Worm (Caenorhabditis elegans) whole organism, L3 larva: ENCODE results near the gene ced-13.

Experiments used
- R02D3.7 ChIP-seq: fragments of 150-350 bp; optimal IDR thresholded peaks from 2 replicates; lab custom pipeline; 2014; ENCODE audit warnings: missing biosample characterization, missing genetic modification characterization
- ZK546.5 ChIP-seq: sonication (generic microtip); optimal IDR thresholded peaks from 2 replicates; lab custom pipeline; 2017; ENCODE audit warnings: missing biosample characterization, missing genetic modification characterization
- aly-2 ChIP-seq: fragments of 150-350 bp; optimal IDR thresholded peaks from 2 replicates; lab custom pipeline; 2014; ENCODE audit warnings: missing biosample characterization, missing genetic modification characterization
- ama-1 ChIP-seq: fragments of 150-350 bp; optimal IDR thresholded peaks from 2 replicates; lab custom pipeline; 2018
- ceh-16 ChIP-seq: sonication (generic microtip); optimal IDR thresholded peaks from 2 replicates; lab custom pipeline; 2017; ENCODE audit warnings: missing biosample characterization, missing genetic modification characterization
- ceh-28 ChIP-seq: fragments of 150-350 bp; optimal IDR thresholded peaks from 2 replicates; lab custom pipeline; 2014; ENCODE audit warnings: missing biosample characterization, missing genetic modification reagents, missing genetic modification characterization
- ceh-82 ChIP-seq: fragments of 150-350 bp; optimal IDR thresholded peaks from 2 replicates; lab custom pipeline; 2014; ENCODE audit warnings: missing biosample characterization, missing genetic modification characterization
- daf-12 ChIP-seq: fragments of 150-350 bp; optimal IDR thresholded peaks from 2 replicates; lab custom pipeline; 2014; ENCODE audit warnings: missing biosample characterization, missing genetic modification reagents, missing genetic modification characterization
- egl-27 ChIP-seq: sonication (generic microtip); optimal IDR thresholded peaks from 4 replicates; lab custom pipeline; 2017; ENCODE audit warnings: missing biosample characterization, missing genetic modification reagents, missing genetic modification characterization
- egl-5 ChIP-seq: fragments of 150-350 bp; optimal IDR thresholded peaks from 2 replicates; lab custom pipeline; 2017; ENCODE audit warnings: missing biosample characterization, missing genetic modification reagents, missing genetic modification characterization, inconsistent platforms
- elt-1 ChIP-seq: fragments of 150-350 bp; optimal IDR thresholded peaks from 2 replicates; lab custom pipeline; 2014; ENCODE audit warnings: missing biosample characterization, missing genetic modification characterization
- elt-2 ChIP-seq: sonication (generic microtip); optimal IDR thresholded peaks from 2 replicates; lab custom pipeline; 2016; ENCODE audit warnings: missing genetic modification reagents, mild to moderate bottlenecking, missing genetic modification characterization, missing compliant biosample characterization
- elt-3 ChIP-seq, 3 experiments: fragments of 150-350 bp in 1 of 3; sonication (generic microtip) in 2 of 3; optimal IDR thresholded peaks; 2 replicates in 2 of 3; 4 replicates in 1 of 3; lab custom pipeline; 2014 to 2017; ENCODE audit warnings: missing biosample characterization in 3 of 3, missing genetic modification characterization in 3 of 3
- fkh-2 ChIP-seq: fragments of 150-350 bp; optimal IDR thresholded peaks from 2 replicates; lab custom pipeline; 2014; ENCODE audit warnings: missing biosample characterization, missing genetic modification reagents, missing genetic modification characterization
- fos-1 ChIP-seq: fragments of 150-350 bp; optimal IDR thresholded peaks from 2 replicates; lab custom pipeline; 2014; ENCODE audit warnings: missing biosample characterization, missing genetic modification characterization
- hmg-11 ChIP-seq: sonication (generic microtip); optimal IDR thresholded peaks from 2 replicates; lab custom pipeline; 2016; ENCODE audit warnings: missing genetic modification characterization, missing compliant biosample characterization
- jun-1 ChIP-seq: fragments of 150-350 bp; optimal IDR thresholded peaks from 2 replicates; lab custom pipeline; 2014; ENCODE audit warnings: missing biosample characterization, missing genetic modification reagents, missing genetic modification characterization
- lin-15B ChIP-seq: fragments of 150-350 bp; optimal IDR thresholded peaks from 2 replicates; lab custom pipeline; 2014; ENCODE audit warnings: missing biosample characterization, missing genetic modification characterization
- lin-39 ChIP-seq: fragments of 150-350 bp; optimal IDR thresholded peaks from 2 replicates; lab custom pipeline; 2018; ENCODE audit warnings: missing biosample characterization, missing genetic modification reagents, missing genetic modification characterization
- lsy-12 ChIP-seq: sonication (generic microtip); optimal IDR thresholded peaks from 2 replicates; lab custom pipeline; 2016; ENCODE audit warnings: mild to moderate bottlenecking, missing genetic modification characterization, missing compliant biosample characterization
- mml-1 ChIP-seq: fragments of 150-350 bp; sonication (generic microtip); optimal IDR thresholded peaks from 3 replicates; lab custom pipeline; 2014; ENCODE audit warnings: missing biosample characterization, missing genetic modification characterization
- nfya-1 ChIP-seq: sonication (generic microtip); optimal IDR thresholded peaks from 2 replicates; lab custom pipeline; 2017; ENCODE audit warnings: missing genetic modification characterization, mild to moderate bottlenecking, missing compliant biosample characterization, antibody characterized with exemption, moderate library complexity; ENCODE audit not compliant: insufficient read depth
- nhr-23 ChIP-seq: fragments of 150-350 bp; optimal IDR thresholded peaks from 2 replicates; lab custom pipeline; 2014; ENCODE audit warnings: missing biosample characterization, missing genetic modification reagents, missing genetic modification characterization
- nhr-25 ChIP-seq: sonication (generic microtip); optimal IDR thresholded peaks from 2 replicates; lab custom pipeline; 2017; ENCODE audit warnings: missing biosample characterization, missing genetic modification characterization
- nhr-43 ChIP-seq: sonication (generic microtip); optimal IDR thresholded peaks from 2 replicates; lab custom pipeline; 2016; ENCODE audit warnings: mild to moderate bottlenecking, missing genetic modification characterization, missing compliant biosample characterization; ENCODE audit not compliant: poor library complexity, severe bottlenecking
- nhr-76 ChIP-seq: fragments of 150-350 bp; sonication (generic microtip); optimal IDR thresholded peaks from 5 replicates; lab custom pipeline; 2014; ENCODE audit warnings: missing biosample characterization, missing genetic modification characterization
- pha-4 ChIP-seq: fragments of 150-350 bp; optimal IDR thresholded peaks from 2 replicates; lab custom pipeline; 2014; ENCODE audit warnings: missing biosample characterization, missing genetic modification reagents, missing genetic modification characterization
- pqm-1 ChIP-seq: fragments of 150-350 bp; optimal IDR thresholded peaks from 2 replicates; lab custom pipeline; 2017; ENCODE audit warnings: missing biosample characterization, missing genetic modification characterization, inconsistent platforms
- sea-2 ChIP-seq: fragments of 150-350 bp; sonication (generic microtip); optimal IDR thresholded peaks from 4 replicates; lab custom pipeline; 2014; ENCODE audit warnings: missing biosample characterization, missing genetic modification reagents, missing genetic modification characterization
- snpc-4 ChIP-seq: fragments of 150-350 bp; optimal IDR thresholded peaks from 2 replicates; lab custom pipeline; 2014; ENCODE audit warnings: missing biosample characterization, missing genetic modification characterization
- unc-39 ChIP-seq: sonication (generic microtip); optimal IDR thresholded peaks from 4 replicates; lab custom pipeline; 2017; ENCODE audit warnings: missing biosample characterization, missing genetic modification characterization
- unc-62 ChIP-seq: fragments of 150-350 bp; sonication (generic microtip); optimal IDR thresholded peaks from 4 replicates; lab custom pipeline; 2014; ENCODE audit warnings: missing biosample characterization, missing genetic modification reagents, missing genetic modification characterization
- ztf-11 ChIP-seq: fragments of 150-350 bp; optimal IDR thresholded peaks from 2 replicates; lab custom pipeline; 2014; ENCODE audit warnings: missing biosample characterization, missing genetic modification characterization
- ztf-4 ChIP-seq: fragments of 150-350 bp; optimal IDR thresholded peaks from 2 replicates; lab custom pipeline; 2014; ENCODE audit warnings: missing biosample characterization, missing genetic modification characterization

The ced-13 gene

DNA sequence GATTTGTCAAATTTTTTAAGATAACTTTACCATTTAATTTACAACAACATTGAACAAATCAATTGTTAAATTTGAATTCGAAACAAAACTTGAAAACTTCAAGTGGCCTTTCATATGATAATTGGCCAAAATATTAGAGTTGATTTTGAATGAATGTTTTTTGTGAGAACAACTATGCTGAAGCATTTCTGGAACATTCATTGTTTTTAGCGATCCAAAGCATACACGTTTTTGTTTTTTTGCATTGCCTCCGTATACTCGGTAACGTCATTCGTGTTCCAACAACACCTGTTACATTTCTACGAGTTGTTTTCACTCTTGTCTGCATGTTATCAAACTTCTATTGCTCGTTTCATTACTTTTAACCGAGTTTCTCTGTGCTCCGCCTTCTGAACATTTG lies 22.5 kb downstream of the ced-13 start:
- TF ChIP-seq sea-2 (GFP tag; lab: Kevin White, UChicago) (no peak), elt-1 (tag; lab: Kevin White, UChicago) (no peak), mml-1 (tag; lab: Kevin White, UChicago) (no peak), aly-2 (tag; lab: Kevin White, UChicago) (no peak), fos-1 (no peak), ztf-4 (tag; lab: Kevin White, UChicago) (no peak), egl-5 (tag; lab: Kevin White, UChicago) (no peak), egl-27 (no peak), elt-3 (tag; optimal IDR thresholded peaks at IDR 0.05; lab: Kevin White, UChicago) (no peak), lin-15B (tag; lab: Kevin White, UChicago) (no peak), pqm-1 (tag; lab: Kevin White, UChicago) (no peak), snpc-4 (tag; lab: Kevin White, UChicago) (no peak), ceh-16 (tag; lab: Kevin White, UChicago) (no peak), unc-39 (tag; lab: Kevin White, UChicago) (no peak), ceh-82 (tag; lab: Kevin White, UChicago) (no peak)

DNA sequence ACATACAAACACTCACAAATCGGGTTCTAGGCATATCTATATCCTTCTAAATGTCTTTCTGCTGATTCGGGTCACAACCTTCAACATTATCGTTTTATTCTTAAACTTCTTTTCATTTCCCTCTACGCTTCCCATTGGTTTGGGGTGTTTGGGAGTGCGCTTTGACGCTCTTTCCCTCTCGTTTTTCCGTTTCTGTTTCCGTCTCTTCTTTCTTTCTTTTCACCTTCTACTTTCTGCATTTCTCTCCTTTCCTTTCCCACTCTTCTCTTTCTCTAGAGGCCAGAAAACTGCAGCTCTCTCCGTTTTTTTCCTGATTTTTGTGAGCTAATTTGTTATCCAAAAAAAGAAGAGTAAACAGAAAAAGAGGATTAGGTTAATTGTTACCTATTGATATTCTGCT lies 23.1 kb downstream of the ced-13 start:
- no peak for TF ChIP-seq nhr-25 (tag; lab: Kevin White, UChicago)
- peak; percentile 9 for TF ChIP-seq pha-4 (tag; lab: Kevin White, UChicago)
- peak; percentile 42 for TF ChIP-seq hmg-11 (tag; lab: Kevin White, UChicago)
- TF ChIP-seq ceh-82 (tag; lab: Kevin White, UChicago): no peak
- TF ChIP-seq unc-39 (tag; lab: Kevin White, UChicago): no peak
- peak; percentile 60 for TF ChIP-seq nfya-1 (tag; lab: Kevin White, UChicago)

DNA sequence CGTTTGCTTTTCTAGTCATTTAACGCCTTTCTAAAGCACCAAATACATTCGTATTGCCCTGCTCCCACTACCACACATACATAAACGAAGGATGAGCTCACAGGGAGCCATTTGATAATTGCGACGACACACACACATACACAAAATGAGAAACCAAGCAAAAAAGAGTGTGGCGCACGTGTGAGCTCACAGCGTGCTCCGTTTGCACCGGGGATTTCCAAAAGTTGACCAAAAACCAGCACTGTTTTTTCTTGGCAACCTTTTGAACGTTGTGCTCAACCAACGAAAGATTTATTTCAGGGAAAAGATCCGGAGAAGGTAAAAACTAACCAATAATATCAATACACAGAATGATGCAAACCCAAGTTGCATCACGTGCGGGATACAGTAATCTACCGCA lies 24.6 kb downstream of the ced-13 start, which contains the start of gene ksr-1:
Gene ksr-1 (plus strand): TSS at position 301 of the 400 bp plus-strand sequence.
- TF ChIP-seq egl-27: no peak
- no peak for TF ChIP-seq egl-5 (tag; lab: Kevin White, UChicago)
- TF ChIP-seq ztf-4 (tag; lab: Kevin White, UChicago): no peak
- TF ChIP-seq, all 47 proteins: peak for 0

DNA sequence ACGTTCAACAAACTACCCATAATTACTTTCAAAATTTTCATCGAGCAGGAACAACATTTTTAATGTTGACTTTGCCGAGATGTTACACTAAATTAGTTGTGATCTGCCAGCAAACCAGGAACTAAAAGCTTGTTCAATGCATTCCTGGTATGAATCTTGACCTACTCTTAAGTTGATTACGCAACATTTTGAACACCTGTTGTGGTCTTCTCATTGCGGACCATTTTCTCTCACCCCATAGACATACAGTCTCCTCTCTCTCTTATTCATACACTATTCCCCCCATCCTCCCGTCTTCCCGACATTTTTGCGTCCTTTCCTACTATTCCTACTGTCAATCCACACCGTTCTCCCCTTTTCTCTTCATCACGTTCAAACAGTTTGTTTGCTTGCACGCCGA lies 26.0 kb downstream of the ced-13 start:
- peak; percentile 35 for TF ChIP-seq pha-4 (tag; lab: Kevin White, UChicago)
- no peak for TF ChIP-seq nhr-76

DNA sequence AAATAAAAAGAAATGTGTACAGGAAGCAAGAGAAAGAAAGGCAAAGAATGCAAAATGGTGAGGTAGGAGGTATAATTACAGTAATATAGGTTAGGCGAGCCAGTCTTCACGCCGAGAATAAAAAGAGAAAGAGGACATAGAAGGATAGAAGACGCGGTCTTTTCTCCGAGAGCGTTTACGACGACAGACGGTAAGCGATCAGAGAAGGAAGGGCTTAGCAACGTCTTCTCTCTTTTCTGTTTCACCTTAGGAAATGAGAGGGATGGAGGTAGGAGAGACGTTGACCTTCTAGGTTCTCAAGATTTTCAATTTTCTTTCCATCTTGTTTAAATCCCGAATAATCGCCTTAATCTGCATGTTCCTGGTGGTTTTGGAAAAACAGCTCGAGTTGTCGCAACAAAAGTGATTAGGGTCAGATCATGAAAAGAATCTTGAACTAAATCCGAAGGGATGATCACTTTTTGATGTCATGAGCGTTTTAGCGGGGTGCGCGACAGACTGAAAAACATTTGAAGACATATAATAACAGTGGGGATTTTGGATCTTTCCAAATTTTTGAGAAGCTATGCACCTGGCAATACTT lies 28.4 kb downstream of the ced-13 start, which contains the start of gene cutl-29:
Gene cutl-29 (minus strand): TSS at position 51 of the 583 bp plus-strand sequence.
- TF ChIP-seq nfya-1 (tag; lab: Kevin White, UChicago): no peak
- TF ChIP-seq ztf-11 (tag; lab: Kevin White, UChicago): no peak
- no peak for TF ChIP-seq ceh-16 (tag; lab: Kevin White, UChicago)
- no peak for TF ChIP-seq R02D3.7
- no peak for TF ChIP-seq pha-4 (tag; lab: Kevin White, UChicago)
- TF ChIP-seq nhr-76: no peak
- TF ChIP-seq elt-2 (tag; lab: Kevin White, UChicago): no peak
- no peak for TF ChIP-seq mml-1 (tag; lab: Kevin White, UChicago)
- TF ChIP-seq lin-39 (tag; lab: Kevin White, UChicago): no peak

DNA sequence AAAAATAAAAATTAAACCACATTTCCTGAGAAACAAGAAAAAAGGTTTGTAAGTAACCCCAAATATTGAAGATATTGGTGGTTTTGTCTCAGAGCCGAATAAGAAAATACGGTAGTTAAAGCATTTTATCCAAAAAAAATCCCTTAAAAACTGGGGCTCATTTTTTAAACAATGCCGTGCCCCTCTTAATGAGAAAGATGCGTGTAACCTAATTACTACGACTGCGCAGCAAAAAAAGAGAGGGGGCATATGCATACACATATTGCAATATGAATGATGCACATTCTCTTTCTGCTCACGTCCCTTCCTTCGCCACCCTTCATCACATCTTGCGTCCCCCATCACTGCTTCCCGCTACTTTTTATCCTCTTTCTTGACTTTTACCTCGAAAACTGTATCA lies 31.4 kb downstream of the ced-13 start:
- TF ChIP-seq ceh-28 (tag; lab: Kevin White, UChicago): no peak

ce11 chrX:8262734-8263133 lies 36.7 kb downstream of the ced-13 start:
- no peak for TF ChIP-seq fkh-2 (tag; lab: Kevin White, UChicago)
- no peak for TF ChIP-seq jun-1 (tag; lab: Kevin White, UChicago)
- TF ChIP-seq nhr-43: no peak
- no peak for TF ChIP-seq nhr-25 (tag; lab: Kevin White, UChicago)
- TF ChIP-seq unc-62 (GFP tag; lab: Kevin White, UChicago): no peak
- TF ChIP-seq lsy-12: no peak
- TF ChIP-seq R02D3.7: no peak
- TF ChIP-seq nhr-23 (tag; lab: Kevin White, UChicago): no peak
- TF ChIP-seq mml-1 (tag; lab: Kevin White, UChicago): no peak
- TF ChIP-seq elt-3 (tag; optimal IDR thresholded peaks at IDR 0.05; lab: Kevin White, UChicago): no peak
- no peak for TF ChIP-seq daf-12 (tag; lab: Kevin White, UChicago)
- no peak for TF ChIP-seq ZK546.5 (tag; lab: Kevin White, UChicago)
- no peak for TF ChIP-seq nhr-76
- no peak for TF ChIP-seq ama-1 (lab: Kevin White, UChicago)
